Worm (Caenorhabditis elegans) whole organism, L2 larva: ENCODE data around the gene K08D8.6.

Experiments
- F13H6.1 ChIP-seq: sonication (generic microtip); optimal IDR thresholded peaks from 2 replicates; lab custom pipeline; 2016; ENCODE audit warnings: missing genetic modification characterization, missing compliant biosample characterization
- alr-1 ChIP-seq: fragments of 150-350 bp; optimal IDR thresholded peaks from 2 replicates; lab custom pipeline; 2014; ENCODE audit warnings: missing biosample characterization, missing genetic modification characterization
- ama-1 ChIP-seq: fragments of 150-350 bp; optimal IDR thresholded peaks from 2 replicates; lab custom pipeline; 2018; ENCODE audit warnings: inconsistent platforms
- ztf-11 ChIP-seq: sonication (generic microtip); optimal IDR thresholded peaks from 2 replicates; lab custom pipeline; 2017; ENCODE audit warnings: missing biosample characterization, missing genetic modification characterization

- no peak for TF ChIP-seq alr-1
- TF ChIP-seq ama-1 (lab: Kevin White, UChicago) = no peak
- TF ChIP-seq F13H6.1 (tag; lab: Kevin White, UChicago) = no peak
- no peak for TF ChIP-seq ztf-11
These were observed 20.5 kb downstream of the K08D8.6 start for ce11 chrIV:12869812-12870211.
